Worm (Caenorhabditis elegans): Measurements from ENCODE around the gene C07A9.9.

The C07A9.9 gene

ce11 chrIII:9700114-9700690 is 32.8 kb upstream of the C07A9.9 start:
- TF ChIP-seq lin-35 (GFP tag; optimal IDR thresholded peaks at IDR 0.05) (peak in 1 of 2 experiments; percentile 36), snu-23 (GFP tag; optimal IDR thresholded peaks at IDR 0.05) (no peak), Y116A8C.19 (tag; optimal IDR thresholded peaks at IDR 0.05; ENCODE audit: borderline replicate concordance) (no peak), pax-3 (tag; optimal IDR thresholded peaks at IDR 0.05) (no peak), blmp-1 (tag; optimal IDR thresholded peaks at IDR 0.05) (peak; percentile 19), jun-1 (tag; optimal IDR thresholded peaks at IDR 0.05) (no peak), efl-1 (optimal IDR thresholded peaks at IDR 0.05) (no peak), efl-1 (GFP tag; optimal IDR thresholded peaks at IDR 0.05 in 1 of 2) (peak in 1 of 2 experiments; percentile 14), elt-3 (tag; optimal IDR thresholded peaks at IDR 0.05) (peak in 1 of 6 experiments; percentile 13), lin-14 (GFP tag; optimal IDR thresholded peaks at IDR 0.05) (peak; percentile 43), fkh-10 (GFP tag; optimal IDR thresholded peaks at IDR 0.05) (no peak)

ce11 chrIII:9699576-9699975 is 32.1 kb upstream of the C07A9.9 start, which contains the start of gene tlk-1:
tlk-1 (plus strand) TSS chrIII:9699876.
- TF ChIP-seq pag-3 (tag; optimal IDR thresholded peaks at IDR 0.05; ENCODE audit: borderline replicate concordance, insufficient read depth), result no peak
- no peak for TF ChIP-seq jun-1 (tag; optimal IDR thresholded peaks at IDR 0.05)
- TF ChIP-seq dsc-1 (tag; optimal IDR thresholded peaks at IDR 0.05), result no peak
- TF ChIP-seq ceh-82 (tag; optimal IDR thresholded peaks at IDR 0.05), result no peak
- TF ChIP-seq mdl-1 (tag; optimal IDR thresholded peaks at IDR 0.05), result no peak
- TF ChIP-seq nhr-11 (tag; optimal IDR thresholded peaks at IDR 0.05), result no peak
- no peak for TF ChIP-seq mab-9 (GFP tag; IDR thresholded peaks at IDR 0.05)
- no peak for TF ChIP-seq nhr-20 (tag; optimal IDR thresholded peaks at IDR 0.05)
- TF ChIP-seq tlp-1 (tag; optimal IDR thresholded peaks at IDR 0.05), result no peak
- no peak for TF ChIP-seq mef-2 (tag; optimal IDR thresholded peaks at IDR 0.05)
- TF ChIP-seq sptf-1 (tag; optimal IDR thresholded peaks at IDR 0.05), result no peak
- TF ChIP-seq nhr-28 (tag; optimal IDR thresholded peaks at IDR 0.05), result no peak
- TF ChIP-seq unc-98 (GFP tag; IDR thresholded peaks at IDR 0.05), result no peak
- TF ChIP-seq ceh-88 (GFP tag; IDR thresholded peaks at IDR 0.05), result no peak
- TF ChIP-seq unc-30 (tag; optimal IDR thresholded peaks at IDR 0.05), result no peak
- TF ChIP-seq swsn-7 (tag; optimal IDR thresholded peaks at IDR 0.05), result no peak
- TF ChIP-seq zag-1 (tag; optimal IDR thresholded peaks at IDR 0.05), result no peak

- TF ChIP-seq nhr-11 (tag; optimal IDR thresholded peaks at IDR 0.05) (no peak), swsn-7 (tag; optimal IDR thresholded peaks at IDR 0.05) (no peak), mep-1 (tag; optimal IDR thresholded peaks at IDR 0.05) (peak; percentile 7), nhr-71 (tag; optimal IDR thresholded peaks at IDR 0.05) (peak; percentile 36), aly-2 (tag; optimal IDR thresholded peaks at IDR 0.05) (no peak), lin-15B (tag; optimal IDR thresholded peaks at IDR 0.05) (no peak), jun-1 (tag; optimal IDR thresholded peaks at IDR 0.05) (no peak), grh-1 (GFP tag; IDR thresholded peaks at IDR 0.05) (no peak), efl-1 (optimal IDR thresholded peaks at IDR 0.05) (peak in 1 of 2 experiments; percentile 1), efl-1 (GFP tag; optimal IDR thresholded peaks at IDR 0.05 in 1 of 2) (peak in 1 of 2 experiments; percentile 73), rnt-1 (tag; optimal IDR thresholded peaks at IDR 0.05) (peak; percentile 17), lin-14 (GFP tag; optimal IDR thresholded peaks at IDR 0.05) (peak; percentile 91), elt-2 (tag; optimal IDR thresholded peaks at IDR 0.05) (no peak), snu-23 (GFP tag; optimal IDR thresholded peaks at IDR 0.05) (peak; percentile 1), hpl-2 (GFP tag; optimal IDR thresholded peaks at IDR 0.05) (no peak), tlp-1 (tag; optimal IDR thresholded peaks at IDR 0.05) (no peak), lsy-2 (tag; optimal IDR thresholded peaks at IDR 0.05) (no peak), lin-13 (GFP tag; optimal IDR thresholded peaks at IDR 0.05) (no peak), unc-86 (tag; optimal IDR thresholded peaks at IDR 0.05) (no peak), hlh-17 (GFP tag; optimal IDR thresholded peaks at IDR 0.05; ENCODE audit: borderline replicate concordance) (no peak), nhr-237 (tag; optimal IDR thresholded peaks at IDR 0.05) (no peak), C16A3.4 (tag; optimal IDR thresholded peaks at IDR 0.05) (no peak), egl-13 (tag; optimal IDR thresholded peaks at IDR 0.05) (no peak), skn-1 (tag; optimal IDR thresholded peaks at IDR 0.05) (peak; percentile 1), ama-1 (optimal IDR thresholded peaks at IDR 0.05) (no peak), nhr-85 (tag) (peak; percentile 71), dpl-1 (GFP tag; optimal IDR thresholded peaks at IDR 0.05) (no peak), tbx-2 (tag; optimal IDR thresholded peaks at IDR 0.05) (no peak), ztf-11 (tag; optimal IDR thresholded peaks at IDR 0.05) (no peak)
These were observed 31.4 kb upstream of the C07A9.9 start for ce11 chrIII:9698635-9699396.
